Worm (Caenorhabditis elegans) whole organism, mixed stage, embryonic: ENCODE data around the gene gcy-22.

ENCODE experiments used
- M03D4.4 ChIP-seq: sonication (generic microtip); optimal IDR thresholded peaks from 2 replicates; lab custom pipeline; 2017; ENCODE audit warnings: mild to moderate bottlenecking, missing genetic modification characterization, missing compliant biosample characterization
- blmp-1 ChIP-seq: fragments of 150-350 bp; optimal IDR thresholded peaks from 2 replicates; lab custom pipeline; 2014; ENCODE audit warnings: missing biosample characterization, missing genetic modification characterization
- ceh-39 ChIP-seq: fragments of 150-350 bp; optimal IDR thresholded peaks from 2 replicates; lab custom pipeline; 2014; ENCODE audit warnings: missing biosample characterization, missing genetic modification characterization
- ces-1 ChIP-seq: fragments of 150-350 bp; optimal IDR thresholded peaks from 2 replicates; lab custom pipeline; 2014; ENCODE audit warnings: missing biosample characterization, missing genetic modification reagents, missing genetic modification characterization
- cnd-1 ChIP-seq: fragments of 200-800 bp; sonication (Bioruptor generic); optimal IDR thresholded peaks from 2 replicates; lab custom pipeline; 2018; ENCODE audit warnings: mild to moderate bottlenecking, missing genetic modification characterization, missing compliant biosample characterization
- ham-2 ChIP-seq: fragments of 200-800 bp; sonication (Bioruptor generic); optimal IDR thresholded peaks from 2 replicates; lab custom pipeline; 2018; ENCODE audit warnings: mild to moderate bottlenecking, missing genetic modification characterization, missing compliant biosample characterization
- lsy-2 ChIP-seq: fragments of 150-350 bp; optimal IDR thresholded peaks from 2 replicates; lab custom pipeline; 2014; ENCODE audit warnings: missing biosample characterization, missing genetic modification characterization
- nhr-12 ChIP-seq: fragments of 150-350 bp; optimal IDR thresholded peaks from 2 replicates; lab custom pipeline; 2014; ENCODE audit warnings: missing biosample characterization, missing genetic modification characterization
- nhr-2 ChIP-seq: fragments of 150-350 bp; optimal IDR thresholded peaks from 2 replicates; lab custom pipeline; 2014; ENCODE audit warnings: missing biosample characterization, missing genetic modification characterization
- nhr-237 ChIP-seq: fragments of 150-350 bp; optimal IDR thresholded peaks from 2 replicates; lab custom pipeline; 2014; ENCODE audit warnings: missing biosample characterization, missing genetic modification characterization
- nhr-28 ChIP-seq: fragments of 150-350 bp; optimal IDR thresholded peaks from 2 replicates; lab custom pipeline; 2014; ENCODE audit warnings: missing biosample characterization, missing genetic modification characterization
- snpc-4 ChIP-seq: fragments of 150-350 bp; optimal IDR thresholded peaks from 2 replicates; lab custom pipeline; 2014; ENCODE audit warnings: missing biosample characterization, missing genetic modification characterization
- unc-62 ChIP-seq: fragments of 150-350 bp; optimal IDR thresholded peaks from 2 replicates; lab custom pipeline; 2014; ENCODE audit warnings: missing biosample characterization, missing genetic modification reagents, missing genetic modification characterization
- ztf-11 ChIP-seq: fragments of 150-350 bp; optimal IDR thresholded peaks from 2 replicates; lab custom pipeline; 2014; ENCODE audit warnings: missing biosample characterization, missing genetic modification characterization

DNA sequence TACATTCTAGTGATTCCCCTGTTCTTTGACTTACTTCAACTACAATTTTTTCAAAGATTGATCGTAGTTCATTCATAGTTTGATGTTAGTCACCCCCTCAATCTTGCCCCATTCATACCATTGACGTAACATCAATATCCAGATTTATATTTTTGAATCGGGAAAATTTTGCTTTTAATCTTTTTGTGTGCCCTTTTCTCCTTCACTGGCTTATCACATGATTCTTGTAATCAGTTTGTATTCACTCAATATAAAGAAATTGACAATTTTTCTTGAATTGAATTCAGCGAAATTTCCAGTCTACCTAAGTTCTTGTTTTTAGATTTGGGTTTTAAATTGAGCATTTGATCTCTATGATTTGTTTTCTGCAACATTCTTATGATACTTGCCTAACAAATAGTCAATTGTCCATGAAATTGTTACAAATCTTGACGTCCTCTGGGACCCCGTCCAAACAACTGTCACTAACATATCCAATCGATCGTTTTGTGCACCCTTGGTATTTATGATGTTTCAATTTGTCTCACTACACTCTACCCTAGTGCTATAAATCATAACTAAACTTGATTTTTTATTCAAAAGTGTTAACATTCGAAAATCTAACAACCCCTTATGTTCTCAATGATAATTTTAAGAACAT lies 45.0 kb downstream of the gcy-22 start:
- TF ChIP-seq snpc-4 (tag; lab: Kevin White, UChicago) (no peak), nhr-2 (tag; lab: Kevin White, UChicago) (no peak), unc-62 (GFP tag; lab: Kevin White, UChicago) (peak; percentile 54), ces-1 (no peak), M03D4.4 (no peak), nhr-12 (no peak), cnd-1 (tag; lab: Kevin White, UChicago) (no peak), nhr-28 (tag; lab: Kevin White, UChicago) (no peak), blmp-1 (tag; lab: Kevin White, UChicago) (no peak), nhr-237 (tag; lab: Kevin White, UChicago) (no peak), ceh-39 (no peak), ztf-11 (tag; lab: Kevin White, UChicago) (no peak), ham-2 (no peak), lsy-2 (tag; lab: Kevin White, UChicago) (no peak)
